Worm (Caenorhabditis elegans) whole organism, early embryonic: Measurements from ENCODE around the gene W03G11.4.

Source experiments
- B0310.2 ChIP-seq: sonication (generic microtip); optimal IDR thresholded peaks from 2 replicates; lab custom pipeline; 2016; ENCODE audit warnings: mild to moderate bottlenecking, missing genetic modification characterization, missing compliant biosample characterization
- F13C5.2 ChIP-seq: sonication (generic microtip); optimal IDR thresholded peaks from 2 replicates; lab custom pipeline; 2017; ENCODE audit warnings: mild to moderate bottlenecking, missing genetic modification characterization, inconsistent platforms, missing compliant biosample characterization
- aly-1 ChIP-seq: sonication (generic microtip); optimal IDR thresholded peaks from 2 replicates; lab custom pipeline; 2016; ENCODE audit warnings: missing genetic modification characterization, missing compliant biosample characterization
- ama-1 ChIP-seq: fragments of 150-350 bp; optimal IDR thresholded peaks from 2 replicates; lab custom pipeline; 2014
- ceh-13 ChIP-seq: fragments of 200-800 bp; sonication (Bioruptor generic); optimal IDR thresholded peaks from 2 replicates; lab custom pipeline; 2018; ENCODE audit warnings: mild to moderate bottlenecking, missing genetic modification characterization, missing compliant biosample characterization
- ceh-36 ChIP-seq: sonication (generic microtip); optimal IDR thresholded peaks from 2 replicates; lab custom pipeline; 2016; ENCODE audit warnings: missing genetic modification characterization, inconsistent platforms, missing compliant biosample characterization
- ets-7 ChIP-seq: sonication (generic microtip); optimal IDR thresholded peaks from 2 replicates; lab custom pipeline; 2016; ENCODE audit warnings: missing genotype, missing genetic modification characterization, missing compliant biosample characterization
- flt-1 ChIP-seq: fragments of 200-800 bp; sonication (Bioruptor generic); IDR thresholded peaks from 2 replicates; pipeline ENCODE4 v1.3.6; 2022; ENCODE audit warnings: missing genetic modification characterization, missing compliant biosample characterization
- hmbx-1 ChIP-seq: sonication (generic microtip); optimal IDR thresholded peaks from 2 replicates; lab custom pipeline; 2016; ENCODE audit warnings: mild to moderate bottlenecking, missing genetic modification characterization, missing compliant biosample characterization
- hmg-4 ChIP-seq: fragments of 200-800 bp; sonication (Bioruptor generic); optimal IDR thresholded peaks from 2 replicates; lab custom pipeline; 2018; ENCODE audit warnings: mild to moderate bottlenecking, missing genetic modification characterization, missing compliant biosample characterization
- hnd-1 ChIP-seq: sonication (generic microtip); optimal IDR thresholded peaks from 2 replicates; lab custom pipeline; 2016; ENCODE audit warnings: missing genetic modification characterization, missing compliant biosample characterization
- pes-1 ChIP-seq: fragments of 200-800 bp; sonication (Bioruptor generic); IDR thresholded peaks from 2 replicates; pipeline ENCODE4 v1.3.6; 2022; ENCODE audit warnings: missing genetic modification reagents, missing genetic modification characterization, missing compliant biosample characterization
- scrt-1 ChIP-seq: fragments of 200-800 bp; sonication (Bioruptor generic); IDR thresholded peaks from 2 replicates; pipeline ENCODE4 v1.3.6; 2022; ENCODE audit warnings: missing genetic modification characterization, missing compliant biosample characterization
- sea-1 ChIP-seq: fragments of 200-800 bp; sonication (Bioruptor generic); conservative IDR thresholded peaks from 2 replicates; pipeline ENCODE4 v1.3.6; 2022; ENCODE audit warnings: missing genetic modification characterization, missing compliant biosample characterization
- tbx-11 ChIP-seq: fragments of 200-800 bp; sonication (Bioruptor generic); IDR thresholded peaks from 2 replicates; pipeline ENCODE4 v1.3.6; 2022; ENCODE audit warnings: missing genetic modification characterization, missing compliant biosample characterization
- tbx-37 ChIP-seq: fragments of 200-800 bp; sonication (Bioruptor generic); conservative IDR thresholded peaks from 2 replicates; pipeline ENCODE4 v1.3.6; 2022; ENCODE audit warnings: missing genetic modification reagents, missing genetic modification characterization, missing compliant biosample characterization
- tra-4 ChIP-seq: sonication (generic microtip); optimal IDR thresholded peaks from 2 replicates; lab custom pipeline; 2017; ENCODE audit warnings: missing genetic modification characterization, missing compliant biosample characterization

The W03G11.4 gene

DNA sequence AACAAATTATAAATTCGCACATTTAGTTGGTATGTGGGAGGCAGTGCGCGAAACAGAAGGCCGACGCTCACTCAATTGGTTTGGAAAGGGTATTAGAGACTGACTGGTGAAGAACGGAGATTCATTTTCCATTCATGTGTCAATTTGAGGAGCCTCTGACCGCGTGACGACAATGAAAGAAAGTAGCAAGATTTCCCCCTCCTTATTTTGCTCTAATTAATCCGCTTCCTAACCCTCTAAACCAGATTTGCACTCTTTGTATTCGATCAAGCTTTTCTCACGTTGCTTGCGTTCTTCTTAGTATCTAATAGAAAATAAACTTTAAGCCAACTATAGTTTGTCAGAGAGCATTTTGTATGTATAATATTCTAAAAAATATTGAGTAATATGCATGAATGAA lies 56.8 kb downstream of the W03G11.4 start:
- no peak for TF ChIP-seq aly-1
- peak; percentile 3 for TF ChIP-seq F13C5.2 (tag; lab: Kevin White, UChicago)

ce11 chrX:12034661-12035060 lies 58.3 kb downstream of the W03G11.4 start:
- TF ChIP-seq ama-1 (lab: Kevin White, UChicago) (no peak), hnd-1 (no peak), aly-1 (no peak), hmg-4 (GFP tag; lab: Kevin White, UChicago) (no peak), tra-4 (no peak), B0310.2 (tag; lab: Kevin White, UChicago) (no peak), scrt-1 (GFP tag; lab: Robert Waterston, UW) (no peak), tbx-11 (GFP tag; lab: Robert Waterston, UW) (no peak), F13C5.2 (tag; lab: Kevin White, UChicago) (no peak), ceh-13 (GFP tag; lab: Kevin White, UChicago) (no peak), tbx-37 (GFP tag; lab: Robert Waterston, UW) (no peak), pes-1 (GFP tag; lab: Robert Waterston, UW) (no peak), hmbx-1 (no peak), ets-7 (tag; lab: Kevin White, UChicago) (no peak)

DNA sequence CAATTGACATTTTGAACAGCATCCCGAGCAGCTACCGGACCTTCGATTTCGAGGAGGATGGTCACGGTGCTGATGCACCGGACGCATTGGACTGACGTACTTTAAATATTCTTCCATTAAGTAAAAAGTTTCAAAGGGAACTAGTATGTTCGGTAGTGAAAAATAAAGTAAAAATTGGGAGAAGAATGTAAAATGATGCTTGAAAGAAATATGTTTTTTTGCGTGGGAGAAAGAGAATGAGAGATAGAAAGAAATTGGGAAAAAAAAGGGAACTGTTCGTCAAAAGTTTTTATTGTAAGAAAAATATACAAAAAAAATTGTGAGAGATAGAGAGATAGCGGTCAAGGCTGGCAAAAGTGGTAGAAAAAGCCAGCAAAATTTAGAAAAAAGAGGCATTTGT lies 59.0 kb downstream of the W03G11.4 start, which contains the start of gene tsp-20:
tsp-20 (minus strand) TSS at position 101 of the 400 bp plus-strand sequence.
- TF ChIP-seq tra-4 (no peak), B0310.2 (tag; lab: Kevin White, UChicago) (no peak), flt-1 (no peak), sea-1 (GFP tag; lab: Robert Waterston, UW) (no peak), tbx-11 (GFP tag; lab: Robert Waterston, UW) (no peak), ama-1 (lab: Kevin White, UChicago) (no peak), pes-1 (GFP tag; lab: Robert Waterston, UW) (no peak), scrt-1 (GFP tag; lab: Robert Waterston, UW) (no peak), hmg-4 (GFP tag; lab: Kevin White, UChicago) (no peak), tbx-37 (GFP tag; lab: Robert Waterston, UW) (no peak), ets-7 (tag; lab: Kevin White, UChicago) (no peak), aly-1 (no peak), ceh-13 (GFP tag; lab: Kevin White, UChicago) (no peak), ceh-36 (tag; lab: Kevin White, UChicago) (no peak), F13C5.2 (tag; lab: Kevin White, UChicago) (no peak), hmbx-1 (no peak), hnd-1 (no peak)
